Fruit fly (Drosophila melanogaster) whole organism, wandering third instar larva: ENCODE data around the gene CG42866.

Source experiments
- Abd-B ChIP-seq: fragments of >200 bp; optimal IDR thresholded peaks from 2 replicates; lab custom pipeline; 2017; ENCODE audit warnings: missing biosample characterization, missing genetic modification characterization
- CG9705 ChIP-seq: fragments of 200-800 bp; sonication (Bioruptor generic); optimal IDR thresholded peaks from 2 replicates; lab custom pipeline; 2018; ENCODE audit warnings: missing biosample characterization, mild to moderate bottlenecking, missing genetic modification characterization
- CrebA ChIP-seq: fragments of 200-800 bp; sonication (Bioruptor generic); optimal IDR thresholded peaks from 2 replicates; lab custom pipeline; 2016; ENCODE audit warnings: missing biosample characterization, mild to moderate bottlenecking, missing genetic modification characterization, borderline replicate concordance
- Dif ChIP-seq: fragments of 200-275, 200-300 bp; sonication (Bioruptor generic); optimal IDR thresholded peaks from 2 replicates; lab custom pipeline; 2018; ENCODE audit warnings: missing biosample characterization, missing genetic modification characterization; ENCODE audit not compliant: partially characterized antibody
- GATAd ChIP-seq: sonication (Bioruptor generic); optimal IDR thresholded peaks from 2 replicates; lab custom pipeline; 2016; ENCODE audit warnings: missing biosample characterization, missing genetic modification characterization
- HLH106 ChIP-seq: fragments of 200-800 bp; optimal IDR thresholded peaks from 3 replicates; lab custom pipeline; 2019; ENCODE audit warnings: missing biosample characterization, mild to moderate bottlenecking, missing genetic modification characterization, moderate library complexity
- Hnf4 ChIP-seq: fragments of 200-800 bp; sonication (Bioruptor generic); optimal IDR thresholded peaks from 2 replicates; lab custom pipeline; 2016; ENCODE audit warnings: missing biosample characterization, mild to moderate bottlenecking, missing genetic modification characterization
- Hr78 ChIP-seq: fragments of >200 bp; optimal IDR thresholded peaks from 2 replicates; lab custom pipeline; 2017; ENCODE audit warnings: missing biosample characterization, missing genetic modification characterization
- Hr83 ChIP-seq: fragments of 200-300 bp; sonication (Bioruptor generic); optimal IDR thresholded peaks from 2 replicates; lab custom pipeline; 2016; ENCODE audit warnings: missing biosample characterization, mild to moderate bottlenecking, missing genetic modification characterization, moderate library complexity; ENCODE audit not compliant: poor library complexity, severe bottlenecking
- Jra ChIP-seq: sonication (Bioruptor generic); optimal IDR thresholded peaks from 2 replicates; lab custom pipeline; 2016; ENCODE audit warnings: missing biosample characterization, missing genetic modification characterization
- Myc ChIP-seq: fragments of >200 bp; optimal IDR thresholded peaks from 2 replicates; lab custom pipeline; 2017
- N ChIP-seq: fragments of >200 bp; optimal IDR thresholded peaks from 2 replicates; lab custom pipeline; 2018; ENCODE audit warnings: missing biosample characterization, missing external identifiers, missing genetic modification characterization
- OdsH ChIP-seq: fragments of 200-800 bp; sonication (Bioruptor generic); optimal IDR thresholded peaks from 2 replicates; lab custom pipeline; 2016; ENCODE audit warnings: missing biosample characterization, mild to moderate bottlenecking, missing genetic modification characterization
- Rel ChIP-seq, 2 experiments: fragments of 200-800 bp; sonication (Bioruptor generic) in 1 of 2; optimal IDR thresholded peaks; 2 replicates in 1 of 2; 3 replicates in 1 of 2; lab custom pipeline; 2016 to 2019; ENCODE audit warnings: mild to moderate bottlenecking in 2 of 2, missing biosample characterization in 2 of 2, missing genetic modification characterization in 2 of 2, moderate library complexity in 1 of 2
- Sp1 ChIP-seq: fragments of 200-800 bp; sonication (Bioruptor generic); optimal IDR thresholded peaks from 3 replicates; lab custom pipeline; 2019; ENCODE audit warnings: missing biosample characterization, mild to moderate bottlenecking, missing genetic modification characterization, moderate library complexity
- Vsx2 ChIP-seq: fragments of 200-300, 225-300 bp; sonication (Bioruptor generic); optimal IDR thresholded peaks from 2 replicates; lab custom pipeline; 2018; ENCODE audit warnings: missing biosample characterization, missing genetic modification characterization; ENCODE audit not compliant: partially characterized antibody
- br ChIP-seq: fragments of 200-800 bp; sonication (Bioruptor generic); optimal IDR thresholded peaks from 2 replicates; lab custom pipeline; 2016; ENCODE audit warnings: missing biosample characterization, missing genetic modification characterization
- brk ChIP-seq: fragments of 200-800 bp; sonication (Bioruptor generic); optimal IDR thresholded peaks from 2 replicates; lab custom pipeline; 2016; ENCODE audit warnings: missing biosample characterization, mild to moderate bottlenecking, missing genetic modification characterization
- dl ChIP-seq, 2 experiments: fragments of 175-275, 200-275 bp in 1 of 2; fragments of 200-275 bp in 1 of 2; sonication (Bioruptor generic); optimal IDR thresholded peaks; lab custom pipeline; 2018; ENCODE audit warnings: mild to moderate bottlenecking in 2 of 2, missing biosample characterization in 2 of 2, missing genetic modification characterization in 2 of 2, moderate library complexity in 2 of 2; ENCODE audit not compliant: partially characterized antibody in 2 of 2, insufficient read depth in 1 of 2
- dmrt93B ChIP-seq: fragments of 200-800 bp; sonication (Bioruptor generic); optimal IDR thresholded peaks from 2 replicates; lab custom pipeline; 2018; ENCODE audit warnings: missing biosample characterization, mild to moderate bottlenecking, missing genetic modification characterization
- dsf ChIP-seq: sonication (Bioruptor generic); optimal IDR thresholded peaks from 2 replicates; lab custom pipeline; 2016; ENCODE audit warnings: missing biosample characterization, missing genetic modification characterization, borderline replicate concordance
- ey ChIP-seq: fragments of 200-800 bp; sonication (Bioruptor generic); optimal IDR thresholded peaks from 2 replicates; lab custom pipeline; 2016; ENCODE audit warnings: missing biosample characterization, missing genetic modification characterization
- foxo ChIP-seq, 2 experiments: fragments of 200-800 bp; sonication (Bioruptor generic); optimal IDR thresholded peaks; 2 replicates in 1 of 2; 3 replicates in 1 of 2; lab custom pipeline; 2016 to 2017; ENCODE audit warnings: missing biosample characterization in 2 of 2, missing genetic modification characterization in 2 of 2
- fru ChIP-seq: fragments of 200-800 bp; sonication (Bioruptor generic); optimal IDR thresholded peaks from 3 replicates; lab custom pipeline; 2016; ENCODE audit warnings: missing biosample characterization, mild to moderate bottlenecking, missing genetic modification characterization
- h ChIP-seq: fragments of 200-800 bp; sonication (Bioruptor generic); optimal IDR thresholded peaks from 3 replicates; lab custom pipeline; 2016; ENCODE audit warnings: missing biosample characterization, mild to moderate bottlenecking, missing genetic modification characterization
- jim ChIP-seq: fragments of 175-275, 200-325 bp; sonication (Bioruptor generic); optimal IDR thresholded peaks from 2 replicates; lab custom pipeline; 2016; ENCODE audit warnings: missing biosample characterization, mild to moderate bottlenecking, missing genetic modification characterization
- lola ChIP-seq: fragments of >200 bp; optimal IDR thresholded peaks from 2 replicates; lab custom pipeline; 2017; ENCODE audit warnings: missing biosample characterization, missing genetic modification characterization
- pan ChIP-seq: fragments of >200 bp; optimal IDR thresholded peaks from 2 replicates; lab custom pipeline; 2017
- psq ChIP-seq: fragments of 200-800 bp; sonication (Bioruptor generic); optimal IDR thresholded peaks from 3 replicates; lab custom pipeline; 2017; ENCODE audit warnings: missing biosample characterization, mild to moderate bottlenecking, missing genetic modification characterization, moderate library complexity
- rgr ChIP-seq: fragments of 200-800 bp; sonication (Bioruptor generic); optimal IDR thresholded peaks from 3 replicates; lab custom pipeline; 2016; ENCODE audit warnings: missing biosample characterization, mild to moderate bottlenecking, missing genetic modification characterization
- sage ChIP-seq: fragments of 200-800 bp; sonication (Bioruptor generic); optimal IDR thresholded peaks from 2 replicates; lab custom pipeline; 2016; ENCODE audit warnings: missing biosample characterization, mild to moderate bottlenecking, missing genetic modification characterization
- sv ChIP-seq: fragments of 200-800 bp; sonication (Bioruptor generic); optimal IDR thresholded peaks from 3 replicates; lab custom pipeline; 2016; ENCODE audit warnings: missing biosample characterization, missing genetic modification characterization
- tai ChIP-seq: sonication (Bioruptor generic); optimal IDR thresholded peaks from 2 replicates; lab custom pipeline; 2016; ENCODE audit warnings: missing biosample characterization, missing genetic modification characterization
- usp ChIP-seq: fragments of >200 bp; optimal IDR thresholded peaks from 2 replicates; lab custom pipeline; 2017; ENCODE audit warnings: missing biosample characterization, missing genetic modification characterization
- woc ChIP-seq: sonication (Bioruptor generic); optimal IDR thresholded peaks from 2 replicates; lab custom pipeline; 2016; ENCODE audit warnings: missing biosample characterization, mild to moderate bottlenecking, missing genetic modification characterization

CG42866 gene

DNA sequence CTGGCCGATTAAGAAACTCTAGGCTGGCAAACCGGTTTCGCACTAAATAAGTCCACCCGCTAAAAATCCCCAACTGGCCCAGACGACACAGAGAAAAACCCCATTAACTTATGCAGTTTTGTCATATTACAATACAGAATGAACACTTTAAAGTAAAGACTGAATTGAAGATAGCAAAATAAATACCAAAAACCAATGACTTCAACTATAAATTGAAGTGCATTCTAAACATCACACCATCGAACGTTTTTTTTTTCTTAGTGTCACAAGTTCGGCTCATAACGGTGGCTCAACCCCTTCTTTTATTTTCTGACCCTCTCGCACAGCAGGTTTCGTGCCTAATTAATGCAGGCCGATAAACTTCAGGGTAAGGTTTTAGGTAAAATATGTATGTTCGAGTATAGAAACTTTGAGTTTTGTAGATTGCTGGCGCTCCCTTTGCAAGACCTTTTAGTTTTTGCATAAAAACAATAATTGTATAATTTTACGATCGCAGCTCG, 20.1 kb downstream of the CG42866 start (continued):
- TF ChIP-seq HLH106 (tag; lab: Kevin White, UChicago) (peak; percentile 50), brk (GFP tag; lab: Kevin White, UChicago) (peak; percentile 60), Hr78 (GFP tag; lab: Kevin White, UChicago) (no peak)

DNA sequence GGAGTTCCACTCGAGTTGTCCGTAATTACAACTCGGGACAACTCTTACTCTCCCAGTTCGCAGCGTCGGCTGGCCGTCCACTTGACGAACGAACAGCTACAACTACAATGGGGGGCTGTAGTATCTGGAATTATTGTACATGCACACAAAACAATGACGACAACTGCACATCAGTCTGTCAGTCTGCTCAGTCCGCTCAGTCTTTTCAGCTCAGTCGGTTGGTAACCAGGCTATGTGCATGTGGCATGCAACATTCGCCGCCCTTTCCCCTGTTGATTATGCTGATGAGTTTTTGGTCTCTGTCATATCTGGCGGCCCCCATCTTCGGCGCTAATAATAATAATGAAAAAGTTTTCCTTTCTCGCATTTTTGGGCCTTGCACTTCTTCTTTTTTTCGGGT, 21.4 kb downstream of the CG42866 start:
- TF ChIP-seq Hr78 (GFP tag; lab: Kevin White, UChicago) = no peak
- TF ChIP-seq N = no peak
- TF ChIP-seq foxo (GFP tag; optimal IDR thresholded peaks at IDR 0.05; lab: Kevin White, UChicago) = no peak
- TF ChIP-seq woc (GFP tag; lab: Kevin White, UChicago) = no peak
- no peak for TF ChIP-seq h (GFP tag; lab: Kevin White, UChicago)
- TF ChIP-seq ey (GFP tag; lab: Kevin White, UChicago) = no peak
- TF ChIP-seq dsf (GFP tag; lab: Kevin White, UChicago) = no peak
- no peak for TF ChIP-seq dl (GFP tag; optimal IDR thresholded peaks at IDR 0.05; lab: Kevin White, UChicago; ENCODE audit: insufficient read depth in 1 of 2, partially characterized antibody in 2 of 2)
- TF ChIP-seq Hr83 = no peak
- no peak for TF ChIP-seq rgr
- no peak for TF ChIP-seq fru
- no peak for TF ChIP-seq Dif (GFP tag; lab: Kevin White, UChicago)
- TF ChIP-seq HLH106 (tag; lab: Kevin White, UChicago) = no peak
- no peak for TF ChIP-seq OdsH
- no peak for TF ChIP-seq br

DNA sequence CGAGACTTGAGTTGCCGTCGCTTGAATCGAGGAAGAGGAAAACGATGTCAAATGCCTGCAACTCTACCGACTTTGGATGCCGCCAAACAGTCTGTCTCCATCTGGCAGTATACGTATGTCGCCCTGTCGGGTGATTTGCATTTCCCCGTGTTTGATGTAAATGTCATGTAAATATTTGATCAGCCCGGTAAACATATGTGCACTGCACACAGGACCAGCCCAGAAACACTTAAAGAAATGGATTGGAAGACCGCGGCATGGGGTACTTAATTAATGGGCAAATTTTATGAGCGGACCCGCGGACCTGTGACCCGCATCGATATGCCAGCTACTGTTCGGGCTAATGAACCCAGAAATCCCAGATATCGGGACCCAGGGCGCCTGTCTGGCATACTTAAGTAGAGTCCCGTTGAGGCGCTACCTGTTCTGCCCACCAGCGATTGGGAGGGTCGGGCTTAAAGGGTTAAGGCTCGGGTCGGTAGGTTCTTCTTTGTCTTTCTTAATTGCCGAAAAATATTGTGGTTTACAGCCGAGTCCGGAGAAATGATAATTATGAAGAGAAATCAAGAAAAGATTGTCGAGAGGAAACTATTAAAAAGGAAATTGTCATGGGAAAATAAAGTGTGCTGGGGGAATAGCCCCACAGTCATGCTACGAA, 23.6 kb downstream of the CG42866 start:
- TF ChIP-seq tai = no peak
- TF ChIP-seq CrebA = no peak
- TF ChIP-seq pan (lab: Kevin White, UChicago) = no peak
- TF ChIP-seq brk (GFP tag; lab: Kevin White, UChicago) = no peak
- TF ChIP-seq Vsx2 (GFP tag; lab: Kevin White, UChicago) = no peak
- TF ChIP-seq lola (GFP tag; lab: Kevin White, UChicago) = no peak

DNA sequence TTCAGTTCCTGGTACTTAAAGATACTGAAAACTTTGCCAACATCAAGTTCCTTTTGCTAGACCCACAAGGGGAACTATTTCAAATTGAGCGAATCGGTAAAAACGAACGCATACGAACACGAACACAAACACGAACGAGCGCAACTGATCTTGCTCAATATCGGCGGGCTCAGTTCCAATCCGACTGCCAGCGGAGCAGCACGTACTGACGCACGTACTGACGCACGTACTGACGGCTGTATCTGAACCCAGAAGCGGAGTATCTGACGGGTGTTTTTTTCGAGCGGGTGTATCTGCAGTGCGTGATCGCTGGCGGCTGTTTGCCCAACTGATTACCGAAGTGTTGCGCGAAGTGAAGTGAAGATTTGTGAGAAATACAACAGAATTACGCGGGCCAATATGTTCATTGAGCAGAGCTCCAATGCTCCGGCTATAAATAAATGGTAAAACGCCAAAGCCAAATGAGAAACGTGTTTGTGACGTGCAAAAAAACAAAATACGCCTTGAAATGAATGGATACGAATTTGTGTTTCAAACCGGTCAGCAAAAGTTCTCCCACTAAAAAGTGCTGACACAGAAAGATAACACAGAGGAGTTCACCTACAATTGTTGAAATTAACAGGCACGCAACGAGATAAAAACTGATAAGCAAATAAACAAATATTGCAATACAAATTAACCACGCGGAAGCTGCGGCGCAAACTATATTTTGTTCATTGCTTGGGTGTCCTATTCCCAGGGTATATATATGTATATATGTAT, 26.2 kb downstream of the CG42866 start:
- TF ChIP-seq Dif (GFP tag; lab: Kevin White, UChicago) (no peak), OdsH (peak; percentile 5), jim (GFP tag; lab: Kevin White, UChicago) (no peak), br (no peak), sage (GFP tag; lab: Kevin White, UChicago) (no peak), foxo (GFP tag; optimal IDR thresholded peaks at IDR 0.05; lab: Kevin White, UChicago) (no peak), Vsx2 (GFP tag; lab: Kevin White, UChicago) (peak; percentile 1), psq (GFP tag; lab: Kevin White, UChicago) (no peak), fru (no peak), Jra (GFP tag; lab: Kevin White, UChicago) (peak; percentile 16), Rel (GFP tag; optimal IDR thresholded peaks at IDR 0.05; lab: Kevin White, UChicago) (no peak), Rel (tag; optimal IDR thresholded peaks at IDR 0.05; lab: Kevin White, UChicago) (peak; percentile 84), h (GFP tag; lab: Kevin White, UChicago) (peak; percentile 40), Sp1 (peak; percentile 21), woc (GFP tag; lab: Kevin White, UChicago) (no peak), pan (lab: Kevin White, UChicago) (no peak), sv (no peak), brk (GFP tag; lab: Kevin White, UChicago) (no peak), Abd-B (no peak), CG9705 (GFP tag; lab: Kevin White, UChicago) (no peak), tai (no peak), Myc (no peak), CrebA (no peak), Hnf4 (GFP tag; lab: Kevin White, UChicago) (peak; percentile 50), dl (GFP tag; optimal IDR thresholded peaks at IDR 0.05; lab: Kevin White, UChicago; ENCODE audit: insufficient read depth in 1 of 2, partially characterized antibody in 2 of 2) (peak in 1 of 2 experiments; percentile 29), Hr83 (peak; percentile 34), N (no peak), usp (GFP tag; lab: Kevin White, UChicago) (no peak), dmrt93B (GFP tag; lab: Kevin White, UChicago) (no peak), rgr (peak; percentile 15), GATAd (no peak), dsf (GFP tag; lab: Kevin White, UChicago) (no peak)
